Fruit fly (Drosophila melanogaster): ENCODE measurements around the gene dsd.

dsd gene

dm6 chr3R:27607218-27607929 lies at the start of gene dsd, which contains the start of gene Tusp:
dsd (minus strand) TSS chr3R:27607396.
Tusp (plus strand) TSS chr3R:27607879.
- peak; percentile 60 for TF ChIP-seq Sp1 (GFP tag; optimal IDR thresholded peaks at IDR 0.05)
- no peak for TF ChIP-seq dl (GFP tag; optimal IDR thresholded peaks at IDR 0.05; ENCODE audit: insufficient read depth in 1 of 2, partially characterized antibody in 2 of 2)
- peak; percentile 55 for TF ChIP-seq brk (GFP tag; optimal IDR thresholded peaks at IDR 0.05)
- peak; percentile 67 for TF ChIP-seq woc (GFP tag; optimal IDR thresholded peaks at IDR 0.05)
- peak; percentile 94 for TF ChIP-seq Hr83 (GFP tag; optimal IDR thresholded peaks at IDR 0.05; ENCODE audit: poor library complexity, severe bottlenecking)
- TF ChIP-seq OdsH (GFP tag; optimal IDR thresholded peaks at IDR 0.05): peak; percentile 57
- no peak for TF ChIP-seq Dfd (GFP tag; optimal IDR thresholded peaks at IDR 0.05)
- TF ChIP-seq Vsx2 (GFP tag; optimal IDR thresholded peaks at IDR 0.05; ENCODE audit: partially characterized antibody): no peak
- peak; percentile 72 for TF ChIP-seq fru (GFP tag; optimal IDR thresholded peaks at IDR 0.05)
- peak; percentile 58 for TF ChIP-seq ey (GFP tag; optimal IDR thresholded peaks at IDR 0.05)
- no peak for TF ChIP-seq tai (GFP tag; optimal IDR thresholded peaks at IDR 0.05)
- TF ChIP-seq dsf (GFP tag; optimal IDR thresholded peaks at IDR 0.05; ENCODE audit: borderline replicate concordance): peak; percentile 12
- TF ChIP-seq Abd-B (GFP tag; optimal IDR thresholded peaks at IDR 0.05): no peak
- no peak for TF ChIP-seq Hr78 (GFP tag; optimal IDR thresholded peaks at IDR 0.05)
- peak; percentile 27 for TF ChIP-seq Mio (GFP tag; optimal IDR thresholded peaks at IDR 0.05)
- TF ChIP-seq h (GFP tag; optimal IDR thresholded peaks at IDR 0.05): peak; percentile 79
- TF ChIP-seq Hnf4 (GFP tag; optimal IDR thresholded peaks at IDR 0.05): peak; percentile 90
- TF ChIP-seq GATAd (GFP tag; optimal IDR thresholded peaks at IDR 0.05): peak; percentile 68
- peak; percentile 2 for TF ChIP-seq CrebA (GFP tag; optimal IDR thresholded peaks at IDR 0.05; ENCODE audit: borderline replicate concordance)
- no peak for TF ChIP-seq CG32264 (GFP tag; optimal IDR thresholded peaks at IDR 0.05)
- TF ChIP-seq psq (GFP tag; optimal IDR thresholded peaks at IDR 0.05): peak; percentile 71
- peak; percentile 75 for TF ChIP-seq HLH106 (tag; optimal IDR thresholded peaks at IDR 0.05)
- TF ChIP-seq jim (GFP tag; optimal IDR thresholded peaks at IDR 0.05): peak; percentile 79
- peak; percentile 82 for TF ChIP-seq rgr (GFP tag; optimal IDR thresholded peaks at IDR 0.05)
- no peak for TF ChIP-seq usp (GFP tag; optimal IDR thresholded peaks at IDR 0.05)
- TF ChIP-seq pan (optimal IDR thresholded peaks at IDR 0.05): no peak
- TF ChIP-seq sv (GFP tag; optimal IDR thresholded peaks at IDR 0.05): peak; percentile 82
- peak; percentile 60 for TF ChIP-seq CG9705 (GFP tag; optimal IDR thresholded peaks at IDR 0.05)
- TF ChIP-seq br (GFP tag; optimal IDR thresholded peaks at IDR 0.05): peak; percentile 73
- TF ChIP-seq dmrt93B (GFP tag; optimal IDR thresholded peaks at IDR 0.05): peak; percentile 66
- TF ChIP-seq foxo (GFP tag; optimal IDR thresholded peaks at IDR 0.05): peak in 1 of 2 experiments; percentile 85
- TF ChIP-seq Dif (GFP tag; optimal IDR thresholded peaks at IDR 0.05; ENCODE audit: partially characterized antibody): no peak
- TF ChIP-seq sage (GFP tag; optimal IDR thresholded peaks at IDR 0.05): no peak
- no peak for TF ChIP-seq N (GFP tag; optimal IDR thresholded peaks at IDR 0.05)
- no peak for TF ChIP-seq Rel (GFP tag; optimal IDR thresholded peaks at IDR 0.05)
- peak; percentile 71 for TF ChIP-seq Rel (tag; optimal IDR thresholded peaks at IDR 0.05)
- no peak for TF ChIP-seq lola (GFP tag; optimal IDR thresholded peaks at IDR 0.05)
- no peak for TF ChIP-seq Myc (optimal IDR thresholded peaks at IDR 0.05)
- TF ChIP-seq Jra (GFP tag; optimal IDR thresholded peaks at IDR 0.05): peak; percentile 46

dm6 chr3R:27655109-27655508 lies 47.9 kb upstream of the dsd start:
- TF ChIP-seq Hnf4 (GFP tag; optimal IDR thresholded peaks at IDR 0.05): no peak
- TF ChIP-seq Myc (optimal IDR thresholded peaks at IDR 0.05): no peak
- no peak for TF ChIP-seq Vsx2 (GFP tag; optimal IDR thresholded peaks at IDR 0.05; ENCODE audit: partially characterized antibody)
